Worm (Caenorhabditis elegans) whole organism, young adult: ENCODE measurements around the gene srd-17.
"Not testable (repeated sequence)": the region's sequence is repeated elsewhere in the genome, so short reads cannot be mapped to it uniquely, and the experiment has no call there.

Source experiments
- B0336.3 ChIP-seq: fragments of 200-800 bp; sonication (Bioruptor generic); IDR thresholded peaks from 2 replicates; pipeline ENCODE4 v1.3.6; 2022; ENCODE audit warnings: missing genetic modification characterization, missing compliant biosample characterization
- D2030.7 ChIP-seq: fragments of 200-800 bp; sonication (Bioruptor generic); IDR thresholded peaks from 2 replicates; pipeline ENCODE4 v1.3.6; 2022; ENCODE audit warnings: missing genetic modification reagents, missing genetic modification characterization, missing compliant biosample characterization
- F22D6.2 ChIP-seq: sonication (generic microtip); optimal IDR thresholded peaks from 2 replicates; lab custom pipeline; 2016; ENCODE audit warnings: mild to moderate bottlenecking, missing genetic modification characterization, missing compliant biosample characterization
- K11D2.4 ChIP-seq: fragments of 200-800 bp; sonication (Bioruptor generic); IDR thresholded peaks from 2 replicates; pipeline ENCODE4 v1.3.6; 2022; ENCODE audit warnings: missing genetic modification reagents, missing genetic modification characterization, missing compliant biosample characterization
- K12H6.12 ChIP-seq: fragments of 200-800 bp; sonication (Bioruptor generic); optimal IDR thresholded peaks from 2 replicates; lab custom pipeline; 2018; ENCODE audit warnings: mild to moderate bottlenecking, missing genetic modification characterization, missing compliant biosample characterization
- T26A5.8 ChIP-seq: sonication (generic microtip); optimal IDR thresholded peaks from 2 replicates; lab custom pipeline; 2016; ENCODE audit warnings: missing genetic modification characterization, missing compliant biosample characterization
- ama-1 ChIP-seq, 3 experiments: fragments of 150-350 bp in 1 of 3; sonication (generic microtip) in 2 of 3; optimal IDR thresholded peaks; 2 replicates each; lab custom pipeline; 2014 to 2018; ENCODE audit warnings: missing biosample characterization in 2 of 3, missing genetic modification characterization in 2 of 3, missing genetic modification reagents in 2 of 3
- aptf-3 ChIP-seq: fragments of 200-800 bp; sonication (Bioruptor generic); IDR thresholded peaks from 2 replicates; pipeline ENCODE4 v1.3.6; 2022; ENCODE audit warnings: missing genetic modification characterization, missing compliant biosample characterization
- athp-1 ChIP-seq: sonication (generic microtip); optimal IDR thresholded peaks from 2 replicates; lab custom pipeline; 2017; ENCODE audit warnings: mild to moderate bottlenecking, missing genetic modification characterization, missing compliant biosample characterization
- attf-3 ChIP-seq: fragments of 200-800 bp; sonication (Bioruptor generic); conservative IDR thresholded peaks from 2 replicates; pipeline ENCODE4 v1.3.6; 2022; ENCODE audit warnings: missing genetic modification reagents, missing genetic modification characterization, missing compliant biosample characterization
- attf-6 ChIP-seq: fragments of 200-800 bp; sonication (Bioruptor generic); IDR thresholded peaks from 2 replicates; pipeline ENCODE4 v1.3.6; 2022; ENCODE audit warnings: missing genetic modification reagents, missing genetic modification characterization, missing compliant biosample characterization
- ccch-3 ChIP-seq: fragments of 200-800 bp; sonication (Bioruptor generic); optimal IDR thresholded peaks from 2 replicates; lab custom pipeline; 2018; ENCODE audit warnings: mild to moderate bottlenecking, missing genetic modification characterization, missing compliant biosample characterization
- ceh-40 ChIP-seq: fragments of 200-800 bp; sonication (Bioruptor generic); IDR thresholded peaks from 2 replicates; pipeline ENCODE4 v1.3.6; 2022; ENCODE audit warnings: missing genetic modification characterization, missing compliant biosample characterization
- dox-1 ChIP-seq: fragments of 200-800 bp; sonication (Bioruptor generic); IDR thresholded peaks from 2 replicates; pipeline ENCODE4 v1.3.6; 2022; ENCODE audit warnings: missing genetic modification reagents, missing genetic modification characterization, missing compliant biosample characterization
- egrh-3 ChIP-seq: fragments of 200-800 bp; sonication (Bioruptor generic); IDR thresholded peaks from 2 replicates; pipeline ENCODE4 v1.3.6; 2022; ENCODE audit warnings: missing genetic modification reagents, missing genetic modification characterization, missing compliant biosample characterization
- ekl-4 ChIP-seq: fragments of 200-800 bp; sonication (Bioruptor generic); IDR thresholded peaks from 2 replicates; pipeline ENCODE4 v1.3.6; 2022; ENCODE audit warnings: missing genetic modification reagents, missing genetic modification characterization, missing compliant biosample characterization
- him-1 ChIP-seq: sonication (generic microtip); optimal IDR thresholded peaks from 2 replicates; lab custom pipeline; 2016; ENCODE audit warnings: missing genotype, missing genetic modification reagents, missing genetic modification characterization, missing compliant biosample characterization
- hsf-1 ChIP-seq: fragments of 200-800 bp; sonication (Bioruptor generic); IDR thresholded peaks from 2 replicates; pipeline ENCODE4 v1.3.6; 2022; ENCODE audit warnings: missing genetic modification reagents, missing genetic modification characterization, missing compliant biosample characterization
- let-526 ChIP-seq: fragments of 200-800 bp; sonication (Bioruptor generic); IDR thresholded peaks from 2 replicates; pipeline ENCODE4 v1.3.6; 2022; ENCODE audit warnings: missing genetic modification reagents, missing genetic modification characterization, missing compliant biosample characterization
- lin-54 ChIP-seq: fragments of 200-800 bp; sonication (Bioruptor generic); optimal IDR thresholded peaks from 2 replicates; lab custom pipeline; 2018; ENCODE audit warnings: mild to moderate bottlenecking, missing genetic modification characterization, missing compliant biosample characterization
- nfyb-1 ChIP-seq: fragments of 200-800 bp; sonication (Bioruptor generic); IDR thresholded peaks from 2 replicates; pipeline ENCODE4 v1.3.6; 2022; ENCODE audit warnings: missing genetic modification reagents, missing genetic modification characterization, missing compliant biosample characterization
- nhr-120 ChIP-seq: fragments of 200-800 bp; sonication (Bioruptor generic); IDR thresholded peaks from 2 replicates; pipeline ENCODE4 v1.3.6; 2022; ENCODE audit warnings: missing genetic modification characterization, missing compliant biosample characterization
- nhr-80 ChIP-seq: sonication (generic microtip); optimal IDR thresholded peaks from 2 replicates; lab custom pipeline; 2016; ENCODE audit warnings: missing genetic modification characterization, missing compliant biosample characterization
- pbrm-1 ChIP-seq: fragments of 200-800 bp; sonication (Bioruptor generic); IDR thresholded peaks from 2 replicates; pipeline ENCODE4 v1.3.6; 2022; ENCODE audit warnings: missing genetic modification reagents, missing genetic modification characterization, missing compliant biosample characterization
- sea-2 ChIP-seq: fragments of 200-800 bp; sonication (Bioruptor generic); IDR thresholded peaks from 2 replicates; pipeline ENCODE4 v1.3.6; 2022; ENCODE audit warnings: missing genetic modification characterization, missing compliant biosample characterization
- snpc-3.4 ChIP-seq: sonication (generic microtip); optimal IDR thresholded peaks from 2 replicates; lab custom pipeline; 2017; ENCODE audit warnings: missing genetic modification characterization, mild to moderate bottlenecking, missing compliant biosample characterization, antibody characterized with exemption, moderate library complexity, missing genotype, missing genetic modification reagents
- somi-1 ChIP-seq: fragments of 200-800 bp; sonication (Bioruptor generic); optimal IDR thresholded peaks from 2 replicates; lab custom pipeline; 2018; ENCODE audit warnings: mild to moderate bottlenecking, missing genetic modification characterization, missing compliant biosample characterization
- unc-62 ChIP-seq: fragments of 150-350 bp; optimal IDR thresholded peaks from 2 replicates; lab custom pipeline; 2014; ENCODE audit warnings: missing biosample characterization, missing genetic modification reagents, missing genetic modification characterization
- ztf-18 ChIP-seq: sonication (generic microtip); optimal IDR thresholded peaks from 2 replicates; lab custom pipeline; 2016; ENCODE audit warnings: missing genotype, mild to moderate bottlenecking, missing genetic modification characterization, missing compliant biosample characterization
- ztf-25 ChIP-seq: fragments of 200-800 bp; sonication (Bioruptor generic); IDR thresholded peaks from 2 replicates; pipeline ENCODE4 v1.3.6; 2022; ENCODE audit warnings: missing genetic modification reagents, missing genetic modification characterization, missing compliant biosample characterization

Gene srd-17

ce11 chrV:13453334-13453733, 20.8 kb upstream of the srd-17 start, which contains the start of gene lurp-2 (continued):
- no peak for TF ChIP-seq attf-6 (GFP tag; lab: Robert Waterston, UW)
- no peak for TF ChIP-seq nhr-120 (GFP tag; lab: Robert Waterston, UW)
- TF ChIP-seq nhr-80 (tag; lab: Kevin White, UChicago) = no peak
- TF ChIP-seq, all 124 proteins: peak for 0

ce11 chrV:13445229-13445949, 12.9 kb upstream of the srd-17 start, which contains the start of gene Y2H9A.4:
Y2H9A.4 (plus strand) TSS chrV:13445899.
- TF ChIP-seq aptf-3 (GFP tag; lab: Robert Waterston, UW) (no peak), B0336.3 (no peak), dox-1 (no peak), ama-1 (optimal IDR thresholded peaks at IDR 0.05; lab: Kevin White, UChicago) (no peak), ama-1 (GFP tag; optimal IDR thresholded peaks at IDR 0.05; lab: Kevin White, UChicago) (no peak), let-526 (GFP tag; lab: Robert Waterston, UW) (no peak), ceh-40 (GFP tag; lab: Robert Waterston, UW) (no peak)

- not testable (repeated sequence) for TF ChIP-seq attf-6 (GFP tag; lab: Robert Waterston, UW); sea-2 (GFP tag; lab: Robert Waterston, UW); nhr-80 (tag; lab: Kevin White, UChicago)
- TF ChIP-seq, all 124 proteins: peak for 0; not testable (repeated sequence) for 124
These were observed 11.0 kb upstream of the srd-17 start, which contains the start of gene Y2H9A.6 for ce11 chrV:13443535-13443934. Y2H9A.6 (plus strand) TSS chrV:13443835.

ce11 chrV:13442819-13443218, 10.3 kb upstream of the srd-17 start:
- TF ChIP-seq egrh-3 = peak; percentile 94
- no peak for TF ChIP-seq him-1 (tag; lab: Kevin White, UChicago)
- no peak for TF ChIP-seq ccch-3
- 0 out of 2 replicates have a peak, but pooled peaks have one; percentile 41 for TF ChIP-seq ztf-25

ce11 chrV:13441661-13442060, 9.1 kb upstream of the srd-17 start, which contains the start of gene col-162:
col-162 (plus strand) TSS chrV:13441961.
- TF ChIP-seq sea-2 (GFP tag; lab: Robert Waterston, UW) (no peak), pbrm-1 (GFP tag; lab: Robert Waterston, UW) (no peak), somi-1 (GFP tag; lab: Kevin White, UChicago) (no peak), unc-62 (no peak), snpc-3.4 (tag; lab: Kevin White, UChicago) (no peak), K12H6.12 (no peak), ztf-18 (tag; lab: Kevin White, UChicago) (no peak), athp-1 (no peak)

ce11 chrV:13440290-13440689, 7.8 kb upstream of the srd-17 start:
- peak; percentile 37; the same call in 1 of the 2 replicates for TF ChIP-seq D2030.7 (GFP tag; lab: Robert Waterston, UW)
- peak; percentile 97 for TF ChIP-seq hsf-1 (GFP tag; lab: Robert Waterston, UW)
- peak; percentile 61 for TF ChIP-seq ekl-4 (GFP tag; lab: Robert Waterston, UW)
- TF ChIP-seq dox-1 = peak; percentile 91
- TF ChIP-seq egrh-3 = peak; percentile 67

- no peak for TF ChIP-seq F22D6.2
- no peak for TF ChIP-seq lin-54 (GFP tag; lab: Kevin White, UChicago)
- no peak for TF ChIP-seq T26A5.8 (tag; lab: Kevin White, UChicago)
- TF ChIP-seq K11D2.4 (GFP tag; lab: Robert Waterston, UW) = no peak
- peak; percentile 83 for TF ChIP-seq nfyb-1
- peak; percentile 78 for TF ChIP-seq attf-3
These were observed 5.1 kb upstream of the srd-17 start, which contains the start of gene mes-4 for ce11 chrV:13437473-13438074. mes-4 (minus strand) TSS chrV:13437545.
